Fruit fly (Drosophila melanogaster): ENCODE results near the gene RpS19b.

Gene RpS19b

dm6 chr3R:23958091-23958838, 24.9 kb upstream of the RpS19b start, which contains the start of the genes GluProRS and AP-1sigma (continued):
- TF ChIP-seq luna (GFP tag; optimal IDR thresholded peaks at IDR 0.05) (peak; percentile 38), ems (GFP tag; optimal IDR thresholded peaks at IDR 0.05) (peak; percentile 87), grn (GFP tag; optimal IDR thresholded peaks at IDR 0.05) (peak; percentile 56), CG6654 (GFP tag; optimal IDR thresholded peaks at IDR 0.05) (peak; percentile 42), CG11696 (GFP tag; IDR thresholded peaks at IDR 0.05) (peak; percentile 90), Sox100B (GFP tag; optimal IDR thresholded peaks at IDR 0.05) (peak; percentile 82), CG5180 (GFP tag; optimal IDR thresholded peaks at IDR 0.05) (no peak), CG6791 (GFP tag; IDR thresholded peaks at IDR 0.05; ENCODE audit: partially characterized antibody) (peak; percentile 90), Gug (GFP tag; IDR thresholded peaks at IDR 0.05) (peak; percentile 96), CG14667 (GFP tag; IDR thresholded peaks at IDR 0.05) (peak; percentile 97), CG30020 (tag; optimal IDR thresholded peaks at IDR 0.05) (peak; percentile 74), corto (GFP tag; optimal IDR thresholded peaks at IDR 0.05) (peak; percentile 79), CG10543 (GFP tag; optimal IDR thresholded peaks at IDR 0.05) (peak; percentile 82), CkIIα-i1 (GFP tag; IDR thresholded peaks at IDR 0.05) (0 out of 2 replicates have a peak, but pooled peaks have one; percentile 42), lmd (GFP tag; IDR thresholded peaks at IDR 0.05) (peak; percentile 97), Doc2 (GFP tag; IDR thresholded peaks at IDR 0.05) (peak; percentile 86), onecut (GFP tag; IDR thresholded peaks at IDR 0.05) (peak; percentile 82), TFAM (GFP tag; optimal IDR thresholded peaks at IDR 0.05) (no peak), sob (GFP tag; IDR thresholded peaks at IDR 0.05) (peak; percentile 96), CG33213 (GFP tag; optimal IDR thresholded peaks at IDR 0.05) (peak; percentile 79), mirr (GFP tag; optimal IDR thresholded peaks at IDR 0.05) (peak; percentile 70), CG15011 (GFP tag; optimal IDR thresholded peaks at IDR 0.05) (peak; percentile 72), dysf (GFP tag; IDR thresholded peaks at IDR 0.05) (peak; percentile 97), lilli (GFP tag; optimal IDR thresholded peaks at IDR 0.05) (peak; percentile 95), CG16863 (GFP tag; optimal IDR thresholded peaks at IDR 0.05) (peak; percentile 82), rib (GFP tag; IDR thresholded peaks at IDR 0.05) (peak; percentile 92), bsh (GFP tag; optimal IDR thresholded peaks at IDR 0.05) (peak in 1 of 2 experiments; percentile 87), crp (GFP tag; optimal IDR thresholded peaks at IDR 0.05) (peak; percentile 4 to 78), prd (optimal IDR thresholded peaks at IDR 0.05) (no peak), prd (GFP tag; IDR thresholded peaks at IDR 0.05) (peak; percentile 98), CG7839 (tag; optimal IDR thresholded peaks at IDR 0.05) (peak; percentile 89), CG2120 (GFP tag; optimal IDR thresholded peaks at IDR 0.05) (peak; percentile 94), tup (GFP tag; optimal IDR thresholded peaks at IDR 0.05) (peak; percentile 82), Asciz (GFP tag; optimal IDR thresholded peaks at IDR 0.05) (peak; percentile 68), nmo (GFP tag; optimal IDR thresholded peaks at IDR 0.05) (peak; percentile 93), CG4404 (GFP tag; IDR thresholded peaks at IDR 0.05) (peak; percentile 96), CG6765 (GFP tag; optimal IDR thresholded peaks at IDR 0.05) (peak; percentile 49), hkb (optimal IDR thresholded peaks at IDR 0.05) (peak; percentile 16), hkb (GFP tag; IDR thresholded peaks at IDR 0.05) (peak; percentile 93), CG1832 (GFP tag; optimal IDR thresholded peaks at IDR 0.05) (no peak), CG9215 (GFP tag; IDR thresholded peaks at IDR 0.05) (peak; percentile 95), CG8924 (tag; optimal IDR thresholded peaks at IDR 0.05) (peak; percentile 88), CG10267 (tag; optimal IDR thresholded peaks at IDR 0.05) (peak; percentile 82), trem (tag; optimal IDR thresholded peaks at IDR 0.05) (peak; percentile 86), sens (GFP tag) (peak; percentile 97), CG6689 (GFP tag; IDR thresholded peaks at IDR 0.05) (peak; percentile 94), CG9876 (GFP tag; optimal IDR thresholded peaks at IDR 0.05) (peak; percentile 72), caup (GFP tag; optimal IDR thresholded peaks at IDR 0.05; ENCODE audit: severe bottlenecking) (peak; percentile 80), slou (GFP tag; optimal IDR thresholded peaks at IDR 0.05) (peak; percentile 92), Mes4 (GFP tag; optimal IDR thresholded peaks at IDR 0.05) (peak; percentile 62)
